Fruit fly (Drosophila melanogaster) whole organism, embryonic: ENCODE measurements around the gene PGAP1.
A peak's percentile ranks its signal among the peaks of the same experiment; 100 is the strongest.

Source experiments
- Bdp1 ChIP-seq: fragments of 200-800 bp; sonication (Bioruptor generic); optimal IDR thresholded peaks from 3 replicates; lab custom pipeline; 2016; ENCODE audit warnings: missing biosample characterization, missing genetic modification characterization
- CG10959 ChIP-seq: fragments of 200-800 bp; sonication (Bioruptor generic); IDR thresholded peaks from 2 replicates; pipeline ENCODE4 v1.3.6; 2022; ENCODE audit warnings: missing biosample characterization, missing genetic modification characterization
- CG11085 ChIP-seq: fragments of 200-800 bp; sonication (Bioruptor generic); IDR thresholded peaks from 2 replicates; pipeline ENCODE4 v1.3.6; 2022; ENCODE audit warnings: missing biosample characterization, missing genetic modification characterization
- CG11696 ChIP-seq: fragments of 200-800 bp; sonication (Bioruptor generic); IDR thresholded peaks from 2 replicates; pipeline ENCODE4 v1.3.6; 2022; ENCODE audit warnings: missing biosample characterization, missing genetic modification characterization
- CG12236 ChIP-seq: fragments of 200-800 bp; sonication (Bioruptor generic); optimal IDR thresholded peaks from 2 replicates; lab custom pipeline; 2016; ENCODE audit warnings: missing biosample characterization, missing genetic modification characterization
- CG12942 ChIP-seq: fragments of 200-800 bp; sonication (Bioruptor generic); optimal IDR thresholded peaks from 3 replicates; lab custom pipeline; 2016; ENCODE audit warnings: missing biosample characterization, missing genetic modification characterization
- CG13424 ChIP-seq: fragments of 200-800 bp; sonication (Bioruptor generic); optimal IDR thresholded peaks from 2 replicates; lab custom pipeline; 2019; ENCODE audit warnings: missing biosample characterization, mild to moderate bottlenecking, missing genetic modification characterization, moderate library complexity
- CG13624 ChIP-seq: fragments of 200-800 bp; sonication (Bioruptor generic); optimal IDR thresholded peaks from 2 replicates; lab custom pipeline; 2016; ENCODE audit warnings: missing biosample characterization, missing genetic modification characterization
- CG14965 ChIP-seq: fragments of 200-800 bp; sonication (Bioruptor generic); optimal IDR thresholded peaks from 2 replicates; lab custom pipeline; 2016; ENCODE audit warnings: missing biosample characterization, missing genetic modification characterization, borderline replicate concordance
- CG15696 ChIP-seq: fragments of 200-800 bp; sonication (Bioruptor generic); optimal IDR thresholded peaks from 2 replicates; lab custom pipeline; 2019; ENCODE audit warnings: missing biosample characterization, mild to moderate bottlenecking, missing genetic modification characterization, moderate library complexity
- CG17186 ChIP-seq: fragments of 200-800 bp; sonication (Bioruptor generic); optimal IDR thresholded peaks from 3 replicates; lab custom pipeline; 2017; ENCODE audit warnings: missing biosample characterization, missing genetic modification reagents, missing genetic modification characterization
- CG17385 ChIP-seq: fragments of 200-800 bp; sonication (Bioruptor generic); optimal IDR thresholded peaks from 3 replicates; lab custom pipeline; 2018; ENCODE audit warnings: missing biosample characterization, mild to moderate bottlenecking, missing genetic modification characterization
- CG18011 ChIP-seq: fragments of 200-800 bp; sonication (Bioruptor generic); optimal IDR thresholded peaks from 2 replicates; lab custom pipeline; 2017; ENCODE audit warnings: missing biosample characterization, missing genetic modification characterization, mild to moderate bottlenecking, moderate library complexity, missing genotype
- CG34224 ChIP-seq: fragments of 200-800 bp; sonication (Bioruptor generic); IDR thresholded peaks from 3 replicates; pipeline ENCODE4 v1.3.6; 2022; ENCODE audit warnings: missing biosample characterization, missing genetic modification characterization; ENCODE audit not compliant: partially characterized antibody
- CG4360 ChIP-seq: fragments of 200-800 bp; sonication (Bioruptor generic); IDR thresholded peaks from 2 replicates; pipeline ENCODE4 v1.3.6; 2022; ENCODE audit warnings: missing biosample characterization, missing genetic modification characterization
- CG6175 ChIP-seq: fragments of 200-800 bp; sonication (Bioruptor generic); IDR thresholded peaks from 3 replicates; pipeline ENCODE4 v1.3.6; 2022; ENCODE audit warnings: missing biosample characterization, missing genetic modification characterization
- CG6765 ChIP-seq: fragments of 200-800 bp; sonication (Bioruptor generic); optimal IDR thresholded peaks from 3 replicates; lab custom pipeline; 2017; ENCODE audit warnings: missing biosample characterization, mild to moderate bottlenecking, missing genetic modification characterization
- CG8478 ChIP-seq: fragments of >200 bp; optimal IDR thresholded peaks from 2 replicates; lab custom pipeline; 2018
- Dek ChIP-seq: fragments of 200-800 bp; sonication (Bioruptor generic); optimal IDR thresholded peaks from 3 replicates; lab custom pipeline; 2019; ENCODE audit warnings: missing biosample characterization, mild to moderate bottlenecking, missing genetic modification characterization, moderate library complexity
- E2f1 ChIP-seq: fragments of 200-800 bp; sonication (Bioruptor generic); IDR thresholded peaks from 2 replicates; pipeline ENCODE4 v1.3.6; 2022; ENCODE audit warnings: missing biosample characterization, missing genetic modification characterization
- Ets97D ChIP-seq: fragments of 200-800 bp; sonication (Bioruptor generic); optimal IDR thresholded peaks from 3 replicates; lab custom pipeline; 2016; ENCODE audit warnings: missing biosample characterization, missing genetic modification characterization
- HHEX ChIP-seq: fragments of 200-800 bp; sonication (Bioruptor generic); optimal IDR thresholded peaks from 3 replicates; lab custom pipeline; 2017; ENCODE audit warnings: missing biosample characterization, mild to moderate bottlenecking, missing genetic modification characterization, missing genetic modification reagents
- Hmx ChIP-seq: fragments of 200-800 bp; sonication (Bioruptor generic); optimal IDR thresholded peaks from 2 replicates; lab custom pipeline; 2016; ENCODE audit warnings: missing biosample characterization, missing genetic modification characterization
- Myb ChIP-seq: fragments of 200-800 bp; sonication (Bioruptor generic); optimal IDR thresholded peaks from 2 replicates; lab custom pipeline; 2016; ENCODE audit warnings: missing biosample characterization, missing genetic modification characterization
- NC2α ChIP-seq: fragments of 200-800 bp; sonication (Bioruptor generic); optimal IDR thresholded peaks from 2 replicates; lab custom pipeline; 2016; ENCODE audit warnings: missing biosample characterization, missing genetic modification characterization
- Nf-YA ChIP-seq: fragments of 200-800 bp; sonication (Bioruptor generic); IDR thresholded peaks from 2 replicates; pipeline ENCODE4 v1.3.6; 2022; ENCODE audit warnings: missing biosample characterization, missing genetic modification characterization
- Opbp ChIP-seq: fragments of 200-800 bp; sonication (Bioruptor generic); IDR thresholded peaks from 3 replicates; pipeline ENCODE4 v1.3.6; 2022; ENCODE audit warnings: missing biosample characterization, missing genetic modification characterization; ENCODE audit not compliant: partially characterized antibody
- Stat92E ChIP-seq, 3 experiments: fragments of >200 bp in 2 of 3; fragments of 200-800 bp in 1 of 3; sonication (Bioruptor generic) in 1 of 3; optimal IDR thresholded peaks; 2 replicates each; lab custom pipeline; 2017 to 2019; ENCODE audit warnings: missing biosample characterization in 3 of 3, missing genetic modification characterization in 3 of 3, mild to moderate bottlenecking in 1 of 3, moderate library complexity in 1 of 3
- Trl ChIP-seq, 3 experiments: fragments of >200 bp in 2 of 3; fragments of 200-800 bp in 1 of 3; sonication (Bioruptor generic) in 1 of 3; optimal IDR thresholded peaks; 2 replicates in 1 of 3; 3 replicates in 2 of 3; lab custom pipeline; 2016 to 2017; ENCODE audit warnings: missing biosample characterization in 1 of 3, missing genetic modification characterization in 1 of 3
- Vsx1 ChIP-seq: fragments of 200-800 bp; sonication (Bioruptor generic); optimal IDR thresholded peaks from 2 replicates; lab custom pipeline; 2017; ENCODE audit warnings: missing biosample characterization, mild to moderate bottlenecking, missing genetic modification characterization, missing genetic modification reagents
- ase ChIP-seq: fragments of 200-800 bp; sonication (Bioruptor generic); IDR thresholded peaks from 3 replicates; pipeline ENCODE4 v1.3.6; 2022; ENCODE audit warnings: missing biosample characterization, missing genetic modification characterization
- bab2 ChIP-seq: fragments of 200-800 bp; sonication (Bioruptor generic); optimal IDR thresholded peaks from 2 replicates; lab custom pipeline; 2016; ENCODE audit warnings: missing biosample characterization, missing genetic modification characterization
- bowl ChIP-seq: fragments of 200-800 bp; sonication (Bioruptor generic); IDR thresholded peaks from 2 replicates; pipeline ENCODE4 v1.3.6; 2022; ENCODE audit warnings: missing biosample characterization, missing genetic modification characterization
- dmrt11E ChIP-seq: fragments of 200-800 bp; sonication (Bioruptor generic); optimal IDR thresholded peaks from 3 replicates; lab custom pipeline; 2018; ENCODE audit warnings: missing biosample characterization, mild to moderate bottlenecking, missing genetic modification characterization, moderate library complexity
- fd64A ChIP-seq: fragments of 200-800 bp; sonication (Bioruptor generic); optimal IDR thresholded peaks from 3 replicates; lab custom pipeline; 2018; ENCODE audit warnings: missing biosample characterization, mild to moderate bottlenecking, missing genetic modification characterization
- gce ChIP-seq: fragments of 200-800 bp; sonication (Bioruptor generic); IDR thresholded peaks from 3 replicates; pipeline ENCODE4 v1.3.6; 2022; ENCODE audit warnings: missing biosample characterization, missing genetic modification characterization
- gsb ChIP-seq: fragments of 200-800 bp; sonication (Bioruptor generic); IDR thresholded peaks from 2 replicates; pipeline ENCODE4 v1.3.6; 2022; ENCODE audit warnings: missing biosample characterization, missing genetic modification characterization
- h ChIP-seq: fragments of >200 bp; optimal IDR thresholded peaks from 2 replicates; lab custom pipeline; 2017
- knrl ChIP-seq: fragments of 200-800 bp; sonication (Bioruptor generic); IDR thresholded peaks from 3 replicates; pipeline ENCODE4 v1.3.6; 2022; ENCODE audit warnings: missing biosample characterization, missing genetic modification characterization; ENCODE audit not compliant: partially characterized antibody
- lov ChIP-seq, 2 experiments: fragments of 200-800 bp in 1 of 2; fragments of >200 bp in 1 of 2; sonication (Bioruptor generic) in 1 of 2; IDR thresholded peaks in 1 of 2; optimal IDR thresholded peaks in 1 of 2; 2 replicates in 1 of 2; 3 replicates in 1 of 2; pipeline versions ENCODE4 v1.3.6 to Lab custom; 2017 to 2022; ENCODE audit warnings: missing biosample characterization in 1 of 2, missing genetic modification characterization in 1 of 2
- nerfin-1 ChIP-seq: fragments of 200-800 bp; sonication (Bioruptor generic); optimal IDR thresholded peaks from 3 replicates; lab custom pipeline; 2019; ENCODE audit warnings: missing biosample characterization, mild to moderate bottlenecking, missing genetic modification characterization, moderate library complexity
- p53 ChIP-seq: fragments of 200-800 bp; sonication (Bioruptor generic); optimal IDR thresholded peaks from 2 replicates; lab custom pipeline; 2016; ENCODE audit warnings: missing biosample characterization, missing genetic modification characterization
- peb ChIP-seq: fragments of 200-800 bp; sonication (Bioruptor generic); IDR thresholded peaks from 2 replicates; pipeline ENCODE4 v1.3.6; 2022; ENCODE audit warnings: missing biosample characterization, missing genetic modification characterization
- seq ChIP-seq: fragments of 200-800 bp; sonication (Bioruptor generic); IDR thresholded peaks from 2 replicates; pipeline ENCODE4 v1.3.6; 2022; ENCODE audit warnings: missing biosample characterization, missing genetic modification characterization
- slp2 ChIP-seq: fragments of 200-800 bp; sonication (Bioruptor generic); optimal IDR thresholded peaks from 2 replicates; lab custom pipeline; 2016; ENCODE audit warnings: missing biosample characterization, missing genetic modification characterization
- sob ChIP-seq: fragments of 200-800 bp; sonication (Bioruptor generic); IDR thresholded peaks from 2 replicates; pipeline ENCODE4 v1.3.6; 2022; ENCODE audit warnings: missing biosample characterization, missing genetic modification characterization
- sr ChIP-seq: fragments of 200-800 bp; sonication (Bioruptor generic); IDR thresholded peaks from 3 replicates; pipeline ENCODE4 v1.3.6; 2022; ENCODE audit warnings: missing biosample characterization, missing genetic modification characterization
- tap ChIP-seq: fragments of 200-800 bp; optimal IDR thresholded peaks from 3 replicates; lab custom pipeline; 2019; ENCODE audit warnings: missing biosample characterization, mild to moderate bottlenecking, missing genetic modification characterization, moderate library complexity
- tll ChIP-seq, 2 experiments: fragments of 200-800 bp in 1 of 2; fragments of >200 bp in 1 of 2; sonication (Bioruptor generic) in 1 of 2; optimal IDR thresholded peaks; 2 replicates each; lab custom pipeline; 2017 to 2019; ENCODE audit warnings: missing biosample characterization in 2 of 2, missing genetic modification characterization in 2 of 2, mild to moderate bottlenecking in 1 of 2, moderate library complexity in 1 of 2

Gene PGAP1

dm6 chrX:5696436-5697022 lies 7.3 kb upstream of the PGAP1 start (continued):
- TF ChIP-seq CG10959 (GFP tag; lab: Robert Waterston, UW) (peak; percentile 96), CG8478 (lab: Kevin White, UChicago) (no peak), Myb (GFP tag; lab: Kevin White, UChicago) (peak; percentile 90), Stat92E (GFP tag; optimal IDR thresholded peaks at IDR 0.05; lab: Kevin White, UChicago) (peak in 1 of 3 experiments; percentile 80), Ets97D (peak; percentile 85), ase (GFP tag; lab: Robert Waterston, UW) (peak; percentile 94), h (lab: Kevin White, UChicago) (no peak), CG13624 (GFP tag; lab: Kevin White, UChicago) (peak; percentile 97), CG11085 (GFP tag; lab: Robert Waterston, UW) (peak; percentile 86), bab2 (GFP tag; lab: Kevin White, UChicago) (peak; percentile 97), CG11696 (GFP tag; lab: Robert Waterston, UW) (peak; percentile 81), p53 (peak; percentile 96), HHEX (GFP tag; lab: Kevin White, UChicago) (peak; percentile 95), Nf-YA (GFP tag; lab: Robert Waterston, UW) (peak; percentile 90), sob (GFP tag; lab: Robert Waterston, UW) (peak; percentile 96), bowl (GFP tag; lab: Robert Waterston, UW) (peak; percentile 89), Dek (tag; lab: Kevin White, UChicago) (peak; percentile 88), CG13424 (tag; lab: Kevin White, UChicago) (peak; percentile 95), Bdp1 (peak; percentile 90), tll (GFP tag; optimal IDR thresholded peaks at IDR 0.05; lab: Kevin White, UChicago) (peak in 1 of 2 experiments; percentile 65), tap (tag; lab: Kevin White, UChicago) (peak; percentile 58), CG17385 (GFP tag; lab: Kevin White, UChicago) (peak; percentile 92), nerfin-1 (tag; lab: Kevin White, UChicago) (peak; percentile 92), seq (GFP tag; lab: Robert Waterston, UW) (peak; percentile 94), CG14965 (GFP tag; lab: Kevin White, UChicago) (peak; percentile 92), CG18011 (peak; percentile 67), Trl (optimal IDR thresholded peaks at IDR 0.05; lab: Kevin White, UChicago) (no peak), Trl (GFP tag; optimal IDR thresholded peaks at IDR 0.05; lab: Kevin White, UChicago) (peak; percentile 99), CG15696 (tag; lab: Kevin White, UChicago) (peak; percentile 97), Hmx (GFP tag; lab: Kevin White, UChicago) (peak; percentile 91), Vsx1 (GFP tag; lab: Kevin White, UChicago) (peak; percentile 80), fd64A (GFP tag; lab: Kevin White, UChicago) (peak; percentile 84), CG4360 (GFP tag; lab: Robert Waterston, UW) (peak; percentile 95), gsb (GFP tag; lab: Robert Waterston, UW) (peak; percentile 87), Opbp (no peak), knrl (GFP tag; lab: Robert Waterston, UW) (no peak), lov (optimal IDR thresholded peaks at IDR 0.05; lab: Kevin White, UChicago) (no peak), lov (GFP tag; IDR thresholded peaks at IDR 0.05; lab: Robert Waterston, UW) (peak; percentile 97), peb (GFP tag; lab: Robert Waterston, UW) (peak; percentile 92), dmrt11E (tag; lab: Kevin White, UChicago) (peak; percentile 96), CG17186 (peak; percentile 86), CG34224 (GFP tag; lab: Robert Waterston, UW) (no peak), CG12236 (peak; percentile 97), gce (peak; percentile 94), E2f1 (GFP tag; lab: Robert Waterston, UW) (peak; percentile 94), CG6175 (GFP tag; lab: Robert Waterston, UW) (peak; percentile 87), CG12942 (GFP tag; lab: Kevin White, UChicago) (peak; percentile 97), slp2 (GFP tag; lab: Kevin White, UChicago) (peak; percentile 97), NC2α (GFP tag; lab: Kevin White, UChicago) (peak; percentile 93), sr (GFP tag; lab: Robert Waterston, UW) (peak; percentile 91), CG6765 (GFP tag; lab: Kevin White, UChicago) (peak; percentile 69)
